Worm (Caenorhabditis elegans): Measurements from ENCODE around the gene R08D7.5.
"Not testable (repeated sequence)": the region's sequence is repeated elsewhere in the genome, so short reads cannot be mapped to it uniquely, and the experiment has no call there.

- not testable (repeated sequence) for TF ChIP-seq ztf-23 (GFP tag; IDR thresholded peaks at IDR 0.05); klf-2 (GFP tag; conservative IDR thresholded peaks at IDR 0.05); flt-1 (GFP tag; IDR thresholded peaks at IDR 0.05); tab-1 (GFP tag; IDR thresholded peaks at IDR 0.05); ztf-29 (GFP tag; IDR thresholded peaks at IDR 0.05); med-1 (GFP tag; optimal IDR thresholded peaks at IDR 0.05; ENCODE audit: insufficient read depth); ref-1 (GFP tag; conservative IDR thresholded peaks at IDR 0.05); T22C8.4 (GFP tag; IDR thresholded peaks at IDR 0.05)
Measured at ce11 chrIII:8989752-8990151, 15.8 kb downstream of the R08D7.5 start, which contains the start of gene R08D7.7.

All from whole organism, midembryonic.